Worm (Caenorhabditis elegans) whole organism, late embryonic: ENCODE measurements around the gene F28F5.6.

Experiments used
- C08G9.2 ChIP-seq: sonication (generic microtip); optimal IDR thresholded peaks from 2 replicates; lab custom pipeline; 2016; ENCODE audit warnings: mild to moderate bottlenecking, missing genetic modification characterization, moderate library complexity, missing compliant biosample characterization
- F13H6.1 ChIP-seq: sonication (generic microtip); optimal IDR thresholded peaks from 2 replicates; lab custom pipeline; 2016; ENCODE audit warnings: missing genetic modification characterization, missing compliant biosample characterization
- K02D7.2 ChIP-seq: sonication (generic microtip); optimal IDR thresholded peaks from 2 replicates; lab custom pipeline; 2017; ENCODE audit warnings: mild to moderate bottlenecking, missing genetic modification characterization, missing compliant biosample characterization
- ceh-19 ChIP-seq: fragments of 200-800 bp; sonication (Bioruptor generic); optimal IDR thresholded peaks from 2 replicates; lab custom pipeline; 2018; ENCODE audit warnings: mild to moderate bottlenecking, missing genetic modification characterization, missing compliant biosample characterization
- ceh-24 ChIP-seq: sonication (generic microtip); optimal IDR thresholded peaks from 2 replicates; lab custom pipeline; 2016; ENCODE audit warnings: mild to moderate bottlenecking, missing genetic modification characterization, missing compliant biosample characterization
- ceh-30 ChIP-seq: fragments of 150-350 bp; optimal IDR thresholded peaks from 2 replicates; lab custom pipeline; 2014; ENCODE audit warnings: missing biosample characterization, missing genetic modification characterization
- ceh-31 ChIP-seq: sonication (generic microtip); optimal IDR thresholded peaks from 2 replicates; lab custom pipeline; 2016; ENCODE audit warnings: missing genetic modification characterization, missing compliant biosample characterization
- ceh-45 ChIP-seq: fragments of 200-800 bp; sonication (Bioruptor generic); IDR thresholded peaks from 2 replicates; pipeline ENCODE4 v1.3.6; 2022; ENCODE audit warnings: missing genetic modification reagents, missing genetic modification characterization, missing compliant biosample characterization
- ceh-48 ChIP-seq: sonication (generic microtip); optimal IDR thresholded peaks from 2 replicates; lab custom pipeline; 2016; ENCODE audit warnings: missing genetic modification characterization, inconsistent platforms, missing compliant biosample characterization
- ceh-6 ChIP-seq: fragments of 200-800 bp; sonication (Bioruptor generic); optimal IDR thresholded peaks from 2 replicates; lab custom pipeline; 2018; ENCODE audit warnings: mild to moderate bottlenecking, missing genetic modification characterization, missing compliant biosample characterization
- che-1 ChIP-seq: sonication (generic microtip); optimal IDR thresholded peaks from 2 replicates; lab custom pipeline; 2016; ENCODE audit warnings: mild to moderate bottlenecking, missing genetic modification characterization, missing compliant biosample characterization
- dmd-4 ChIP-seq: sonication (generic microtip); optimal IDR thresholded peaks from 2 replicates; lab custom pipeline; 2016; ENCODE audit warnings: borderline replicate concordance, missing genetic modification characterization, missing compliant biosample characterization
- elt-2 ChIP-seq: sonication (generic microtip); optimal IDR thresholded peaks from 2 replicates; lab custom pipeline; 2016; ENCODE audit warnings: missing genetic modification reagents, missing genetic modification characterization, missing compliant biosample characterization
- elt-4 ChIP-seq: sonication (generic microtip); optimal IDR thresholded peaks from 2 replicates; lab custom pipeline; 2016; ENCODE audit warnings: missing genetic modification characterization, missing compliant biosample characterization
- fax-1 ChIP-seq: sonication (generic microtip); optimal IDR thresholded peaks from 2 replicates; lab custom pipeline; 2016; ENCODE audit warnings: missing genotype, missing genetic modification characterization, missing compliant biosample characterization
- fkh-6 ChIP-seq: sonication (generic microtip); optimal IDR thresholded peaks from 2 replicates; lab custom pipeline; 2016; ENCODE audit warnings: missing genetic modification characterization, missing compliant biosample characterization
- gmeb-2 ChIP-seq: sonication (generic microtip); optimal IDR thresholded peaks from 2 replicates; lab custom pipeline; 2016; ENCODE audit warnings: missing genetic modification characterization, inconsistent platforms, missing compliant biosample characterization
- hlh-13 ChIP-seq: fragments of 200-800 bp; sonication (Bioruptor generic); optimal IDR thresholded peaks from 2 replicates; lab custom pipeline; 2018; ENCODE audit warnings: mild to moderate bottlenecking, missing genetic modification characterization, missing compliant biosample characterization
- hlh-15 ChIP-seq: sonication (generic microtip); optimal IDR thresholded peaks from 2 replicates; lab custom pipeline; 2016; ENCODE audit warnings: missing genetic modification characterization, missing compliant biosample characterization
- hlh-30 ChIP-seq: sonication (generic microtip); optimal IDR thresholded peaks from 2 replicates; lab custom pipeline; 2017; ENCODE audit warnings: antibody characterized with exemption, missing genetic modification characterization, missing compliant biosample characterization; ENCODE audit not compliant: insufficient read depth
- lin-11 ChIP-seq: fragments of 200-800 bp; sonication (Bioruptor generic); optimal IDR thresholded peaks from 2 replicates; lab custom pipeline; 2018; ENCODE audit warnings: mild to moderate bottlenecking, missing genetic modification characterization, missing compliant biosample characterization
- madf-2 ChIP-seq: sonication (generic microtip); optimal IDR thresholded peaks from 2 replicates; lab custom pipeline; 2017; ENCODE audit warnings: missing genetic modification characterization, missing compliant biosample characterization
- nfya-1 ChIP-seq: sonication (generic microtip); optimal IDR thresholded peaks from 2 replicates; lab custom pipeline; 2017; ENCODE audit warnings: missing genetic modification characterization, mild to moderate bottlenecking, missing compliant biosample characterization, antibody characterized with exemption, moderate library complexity
- nhr-11 ChIP-seq: fragments of 150-350 bp; optimal IDR thresholded peaks from 2 replicates; lab custom pipeline; 2014; ENCODE audit warnings: missing biosample characterization, missing genetic modification characterization
- npax-4 ChIP-seq: sonication (generic microtip); optimal IDR thresholded peaks from 2 replicates; lab custom pipeline; 2016; ENCODE audit warnings: missing genetic modification characterization, missing compliant biosample characterization
- odd-2 ChIP-seq: sonication (generic microtip); optimal IDR thresholded peaks from 2 replicates; lab custom pipeline; 2017; ENCODE audit warnings: antibody characterized with exemption, mild to moderate bottlenecking, missing genetic modification characterization, missing compliant biosample characterization
- pag-3 ChIP-seq: sonication (generic microtip); optimal IDR thresholded peaks from 2 replicates; lab custom pipeline; 2016; ENCODE audit warnings: missing compliant biosample characterization, missing genetic modification characterization, borderline replicate concordance
- pat-9 ChIP-seq: fragments of 200-800 bp; sonication (Bioruptor generic); optimal IDR thresholded peaks from 2 replicates; lab custom pipeline; 2018; ENCODE audit warnings: mild to moderate bottlenecking, missing genetic modification characterization, moderate library complexity, missing compliant biosample characterization
- pax-1 ChIP-seq: fragments of 150-350 bp; optimal IDR thresholded peaks from 2 replicates; lab custom pipeline; 2014; ENCODE audit warnings: missing biosample characterization, missing genetic modification characterization
- pha-2 ChIP-seq: sonication (generic microtip); optimal IDR thresholded peaks from 2 replicates; lab custom pipeline; 2017; ENCODE audit warnings: mild to moderate bottlenecking, missing genetic modification characterization, missing compliant biosample characterization
- pha-4 ChIP-seq: fragments of 150-350 bp; optimal IDR thresholded peaks from 2 replicates; lab custom pipeline; 2018; ENCODE audit warnings: missing biosample characterization, missing genetic modification reagents, missing genetic modification characterization
- pros-1 ChIP-seq: fragments of 150-350 bp; optimal IDR thresholded peaks from 2 replicates; lab custom pipeline; 2014; ENCODE audit warnings: missing biosample characterization, missing genetic modification reagents, missing genetic modification characterization
- ref-2 ChIP-seq: sonication (generic microtip); optimal IDR thresholded peaks from 2 replicates; lab custom pipeline; 2016; ENCODE audit warnings: missing genetic modification characterization, missing compliant biosample characterization
- sdc-2 ChIP-seq: sonication (generic microtip); optimal IDR thresholded peaks from 2 replicates; lab custom pipeline; 2016; ENCODE audit warnings: missing genotype, missing genetic modification characterization, missing compliant biosample characterization
- sox-2 ChIP-seq: fragments of 200-800 bp; sonication (Bioruptor generic); IDR thresholded peaks from 2 replicates; pipeline ENCODE4 v1.3.6; 2022; ENCODE audit warnings: missing genetic modification reagents, missing genetic modification characterization, missing compliant biosample characterization
- unc-3 ChIP-seq, 2 experiments: fragments of 200-800 bp in 1 of 2; sonication (Bioruptor generic) in 1 of 2; sonication (generic microtip) in 1 of 2; conservative IDR thresholded peaks in 1 of 2; optimal IDR thresholded peaks in 1 of 2; 2 replicates each; pipeline versions ENCODE4 v1.3.6 to Lab custom; 2016 to 2022; ENCODE audit warnings: missing compliant biosample characterization in 2 of 2, missing genetic modification characterization in 2 of 2, missing genetic modification reagents in 1 of 2
- unc-42 ChIP-seq: sonication (generic microtip); optimal IDR thresholded peaks from 2 replicates; lab custom pipeline; 2016; ENCODE audit warnings: missing genotype, missing genetic modification characterization, missing compliant biosample characterization
- unc-55 ChIP-seq: sonication (generic microtip); optimal IDR thresholded peaks from 2 replicates; lab custom pipeline; 2017; ENCODE audit warnings: missing biosample characterization, missing genetic modification reagents, missing genetic modification characterization

The F28F5.6 gene

ce11 chrIII:6805397-6805796 lies 13.8 kb downstream of the F28F5.6 start (continued):
- TF ChIP-seq hlh-15 (tag; lab: Kevin White, UChicago) = peak; percentile 37
- TF ChIP-seq npax-4 = no peak

- TF ChIP-seq dmd-4 = no peak
- TF ChIP-seq ceh-45 = no peak
- no peak for TF ChIP-seq madf-2 (tag; lab: Kevin White, UChicago)
- TF ChIP-seq elt-2 (tag; lab: Kevin White, UChicago) = peak; percentile 50
These were observed 16.1 kb downstream of the F28F5.6 start for ce11 chrIII:6803107-6803506.

DNA sequence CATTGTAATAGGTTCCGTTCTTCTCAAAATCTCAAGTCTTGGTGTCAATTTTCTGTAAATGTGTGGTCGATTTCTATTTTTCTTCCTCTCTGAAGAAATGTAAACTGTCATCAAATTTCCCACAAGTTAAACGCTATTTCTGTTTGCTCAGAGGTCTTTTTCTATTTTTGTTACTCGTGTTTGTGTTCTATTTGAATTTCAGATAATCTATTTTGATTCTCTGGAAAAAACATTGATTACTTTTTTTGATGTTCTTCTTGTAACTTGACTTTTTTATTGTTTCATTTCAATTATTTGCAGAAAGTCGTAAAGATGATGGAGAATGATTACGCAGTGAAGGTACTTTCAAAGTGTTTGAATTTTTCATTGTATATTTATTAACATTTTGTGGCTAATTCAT lies 16.7 kb downstream of the F28F5.6 start, which contains the start of gene lim-8:
TSS of gene lim-8 (plus strand) at position 301 of the 400 bp plus-strand sequence.
- no peak for TF ChIP-seq ceh-6 (GFP tag; lab: Kevin White, UChicago)
- no peak for TF ChIP-seq unc-3 (GFP tag; conservative IDR thresholded peaks at IDR 0.05; lab: Robert Waterston, UW)
- TF ChIP-seq unc-3 (tag; optimal IDR thresholded peaks at IDR 0.05; lab: Kevin White, UChicago) = no peak
- TF ChIP-seq pat-9 = no peak
- no peak for TF ChIP-seq ceh-30 (tag; lab: Kevin White, UChicago)
- no peak for TF ChIP-seq pag-3 (tag; lab: Kevin White, UChicago)
- TF ChIP-seq sdc-2 = no peak
- TF ChIP-seq ref-2 (tag; lab: Kevin White, UChicago) = no peak
- TF ChIP-seq lin-11 (tag; lab: Kevin White, UChicago) = no peak
- TF ChIP-seq hlh-30 = no peak
- TF ChIP-seq nhr-11 (tag; lab: Kevin White, UChicago) = no peak
- no peak for TF ChIP-seq gmeb-2 (tag; lab: Kevin White, UChicago)
- TF ChIP-seq unc-42 (tag; lab: Kevin White, UChicago) = no peak
- no peak for TF ChIP-seq sox-2 (GFP tag; lab: Robert Waterston, UW)
- no peak for TF ChIP-seq F13H6.1
- no peak for TF ChIP-seq ceh-48
- TF ChIP-seq K02D7.2 (tag; lab: Kevin White, UChicago) = no peak
- no peak for TF ChIP-seq fax-1 (tag; lab: Kevin White, UChicago)
- no peak for TF ChIP-seq pros-1 (tag; lab: Kevin White, UChicago)
- TF ChIP-seq, all 69 proteins: peak for 0

ce11 chrIII:6799664-6800063 lies 19.5 kb downstream of the F28F5.6 start:
- TF ChIP-seq unc-55 (no peak), che-1 (tag; lab: Kevin White, UChicago) (no peak), ceh-19 (GFP tag; lab: Kevin White, UChicago) (no peak), C08G9.2 (tag; lab: Kevin White, UChicago) (no peak), K02D7.2 (tag; lab: Kevin White, UChicago) (no peak), ceh-24 (no peak), nfya-1 (tag; lab: Kevin White, UChicago) (no peak), pat-9 (no peak), ceh-30 (tag; lab: Kevin White, UChicago) (no peak), ceh-31 (no peak), fkh-6 (tag; lab: Kevin White, UChicago) (no peak), pros-1 (tag; lab: Kevin White, UChicago) (no peak), F13H6.1 (no peak), hlh-13 (GFP tag; lab: Kevin White, UChicago) (no peak)
- TF ChIP-seq, all 69 proteins: peak for 0

ce11 chrIII:6798906-6799305 lies 20.3 kb downstream of the F28F5.6 start:
- no peak for TF ChIP-seq nfya-1 (tag; lab: Kevin White, UChicago)
- no peak for TF ChIP-seq ceh-24
- TF ChIP-seq pax-1 = no peak
- no peak for TF ChIP-seq elt-2 (tag; lab: Kevin White, UChicago)
- TF ChIP-seq hlh-30 = no peak
- TF ChIP-seq ceh-19 (GFP tag; lab: Kevin White, UChicago) = no peak
- no peak for TF ChIP-seq pha-4 (tag; lab: Kevin White, UChicago)
- TF ChIP-seq pha-2 (tag; lab: Kevin White, UChicago) = no peak
- TF ChIP-seq elt-4 (tag; lab: Kevin White, UChicago) = no peak
- no peak for TF ChIP-seq dmd-4
- TF ChIP-seq ceh-30 (tag; lab: Kevin White, UChicago) = no peak
- TF ChIP-seq ref-2 (tag; lab: Kevin White, UChicago) = no peak
- no peak for TF ChIP-seq odd-2 (tag; lab: Kevin White, UChicago)
